Worm (Caenorhabditis elegans) whole organism, L4 larva: ENCODE results near the gene K03H6.4.

Experiments used
- ZK337.2 ChIP-seq: fragments of 200-800 bp; sonication (Bioruptor generic); IDR thresholded peaks from 2 replicates; pipeline ENCODE4 v1.3.6; 2022; ENCODE audit warnings: missing genetic modification reagents, missing genetic modification characterization, missing compliant biosample characterization
- ceh-82 ChIP-seq: sonication (generic microtip); optimal IDR thresholded peaks from 2 replicates; lab custom pipeline; 2017; ENCODE audit warnings: missing biosample characterization, missing genetic modification characterization
- fkh-10 ChIP-seq: fragments of 150-350 bp; optimal IDR thresholded peaks from 2 replicates; lab custom pipeline; 2014; ENCODE audit warnings: missing biosample characterization, missing genetic modification reagents, missing genetic modification characterization
- fos-1 ChIP-seq: fragments of 150-350 bp; optimal IDR thresholded peaks from 2 replicates; lab custom pipeline; 2014; ENCODE audit warnings: missing biosample characterization, missing genetic modification characterization
- snpc-4 ChIP-seq: fragments of 150-350 bp; optimal IDR thresholded peaks from 2 replicates; lab custom pipeline; 2014; ENCODE audit warnings: missing biosample characterization, missing genetic modification characterization

DNA sequence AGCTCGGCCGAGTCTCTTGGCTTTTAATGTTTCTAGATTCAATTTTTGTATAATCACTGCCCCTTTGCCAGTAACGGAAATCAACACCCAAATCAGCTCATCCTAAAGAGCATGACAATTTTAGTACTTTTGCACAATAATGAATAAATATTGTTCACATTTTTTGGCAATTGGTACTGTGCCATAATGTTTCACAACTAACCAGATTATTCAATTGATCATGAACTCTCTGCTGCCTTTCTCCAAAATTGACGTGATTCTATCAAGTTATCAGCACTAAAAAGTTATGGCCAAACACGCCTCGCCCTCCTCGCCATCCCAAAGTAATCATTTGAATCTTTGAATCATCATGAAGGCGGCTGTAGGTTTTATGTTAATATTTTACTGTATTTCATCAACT lies 40.8 kb upstream of the K03H6.4 start, which contains the start of gene hpo-6:
- TF ChIP-seq ZK337.2 (GFP tag; lab: Robert Waterston, UW) (no peak), fkh-10 (no peak), fos-1 (tag; lab: Kevin White, UChicago) (no peak), ceh-82 (tag; lab: Kevin White, UChicago) (no peak), snpc-4 (tag; lab: Kevin White, UChicago) (no peak)
